Fruit fly (Drosophila melanogaster): ENCODE data around the gene CG34348.

dm6 chrX:11356648-11357047, 17.0 kb downstream of the CG34348 start:
- TF ChIP-seq CG11617 (GFP tag; optimal IDR thresholded peaks at IDR 0.05), result no peak
- no peak for TF ChIP-seq CG7101 (tag; optimal IDR thresholded peaks at IDR 0.05)

All from whole organism, adult.